Fruit fly (Drosophila melanogaster) whole organism, wandering third instar larva: Measurements from ENCODE around the gene CG5835.
A peak's percentile ranks its signal among the peaks of the same experiment; 100 is the strongest.

Experiments used
- Abd-B ChIP-seq: fragments of >200 bp; optimal IDR thresholded peaks from 2 replicates; lab custom pipeline; 2017; ENCODE audit warnings: missing biosample characterization, missing genetic modification characterization
- CG32264 ChIP-seq: fragments of 200-800 bp; sonication (Bioruptor generic); optimal IDR thresholded peaks from 2 replicates; lab custom pipeline; 2016; ENCODE audit warnings: missing biosample characterization, missing genetic modification characterization
- CG9705 ChIP-seq: fragments of 200-800 bp; sonication (Bioruptor generic); optimal IDR thresholded peaks from 2 replicates; lab custom pipeline; 2018; ENCODE audit warnings: missing biosample characterization, mild to moderate bottlenecking, missing genetic modification characterization
- CrebA ChIP-seq: fragments of 200-800 bp; sonication (Bioruptor generic); optimal IDR thresholded peaks from 2 replicates; lab custom pipeline; 2016; ENCODE audit warnings: missing biosample characterization, mild to moderate bottlenecking, missing genetic modification characterization, borderline replicate concordance
- Dfd ChIP-seq: fragments of >200 bp; optimal IDR thresholded peaks from 2 replicates; lab custom pipeline; 2017; ENCODE audit warnings: missing biosample characterization, missing genetic modification characterization
- Dif ChIP-seq: fragments of 200-275, 200-300 bp; sonication (Bioruptor generic); optimal IDR thresholded peaks from 2 replicates; lab custom pipeline; 2018; ENCODE audit warnings: missing biosample characterization, missing genetic modification characterization; ENCODE audit not compliant: partially characterized antibody
- GATAd ChIP-seq: sonication (Bioruptor generic); optimal IDR thresholded peaks from 2 replicates; lab custom pipeline; 2016; ENCODE audit warnings: missing biosample characterization, missing genetic modification characterization
- HLH106 ChIP-seq: fragments of 200-800 bp; optimal IDR thresholded peaks from 3 replicates; lab custom pipeline; 2019; ENCODE audit warnings: missing biosample characterization, mild to moderate bottlenecking, missing genetic modification characterization, moderate library complexity
- Hnf4 ChIP-seq: fragments of 200-800 bp; sonication (Bioruptor generic); optimal IDR thresholded peaks from 2 replicates; lab custom pipeline; 2016; ENCODE audit warnings: missing biosample characterization, mild to moderate bottlenecking, missing genetic modification characterization
- Hr78 ChIP-seq: fragments of >200 bp; optimal IDR thresholded peaks from 2 replicates; lab custom pipeline; 2017; ENCODE audit warnings: missing biosample characterization, missing genetic modification characterization
- Hr83 ChIP-seq: fragments of 200-300 bp; sonication (Bioruptor generic); optimal IDR thresholded peaks from 2 replicates; lab custom pipeline; 2016; ENCODE audit warnings: missing biosample characterization, mild to moderate bottlenecking, missing genetic modification characterization, moderate library complexity; ENCODE audit not compliant: poor library complexity, severe bottlenecking
- Jra ChIP-seq: sonication (Bioruptor generic); optimal IDR thresholded peaks from 2 replicates; lab custom pipeline; 2016; ENCODE audit warnings: missing biosample characterization, missing genetic modification characterization
- Mio ChIP-seq: sonication (Bioruptor generic); optimal IDR thresholded peaks from 2 replicates; lab custom pipeline; 2016; ENCODE audit warnings: missing biosample characterization, missing genetic modification characterization
- Myc ChIP-seq: fragments of >200 bp; optimal IDR thresholded peaks from 2 replicates; lab custom pipeline; 2017
- N ChIP-seq: fragments of >200 bp; optimal IDR thresholded peaks from 2 replicates; lab custom pipeline; 2018; ENCODE audit warnings: missing biosample characterization, missing external identifiers, missing genetic modification characterization
- OdsH ChIP-seq: fragments of 200-800 bp; sonication (Bioruptor generic); optimal IDR thresholded peaks from 2 replicates; lab custom pipeline; 2016; ENCODE audit warnings: missing biosample characterization, mild to moderate bottlenecking, missing genetic modification characterization
- Rel ChIP-seq, 2 experiments: fragments of 200-800 bp; sonication (Bioruptor generic) in 1 of 2; optimal IDR thresholded peaks; 2 replicates in 1 of 2; 3 replicates in 1 of 2; lab custom pipeline; 2016 to 2019; ENCODE audit warnings: mild to moderate bottlenecking in 2 of 2, missing biosample characterization in 2 of 2, missing genetic modification characterization in 2 of 2, moderate library complexity in 1 of 2
- Sp1 ChIP-seq: fragments of 200-800 bp; sonication (Bioruptor generic); optimal IDR thresholded peaks from 3 replicates; lab custom pipeline; 2019; ENCODE audit warnings: missing biosample characterization, mild to moderate bottlenecking, missing genetic modification characterization, moderate library complexity
- Vsx2 ChIP-seq: fragments of 200-300, 225-300 bp; sonication (Bioruptor generic); optimal IDR thresholded peaks from 2 replicates; lab custom pipeline; 2018; ENCODE audit warnings: missing biosample characterization, missing genetic modification characterization; ENCODE audit not compliant: partially characterized antibody
- br ChIP-seq: fragments of 200-800 bp; sonication (Bioruptor generic); optimal IDR thresholded peaks from 2 replicates; lab custom pipeline; 2016; ENCODE audit warnings: missing biosample characterization, missing genetic modification characterization
- brk ChIP-seq: fragments of 200-800 bp; sonication (Bioruptor generic); optimal IDR thresholded peaks from 2 replicates; lab custom pipeline; 2016; ENCODE audit warnings: missing biosample characterization, mild to moderate bottlenecking, missing genetic modification characterization
- dl ChIP-seq, 2 experiments: fragments of 175-275, 200-275 bp in 1 of 2; fragments of 200-275 bp in 1 of 2; sonication (Bioruptor generic); optimal IDR thresholded peaks; lab custom pipeline; 2018; ENCODE audit warnings: mild to moderate bottlenecking in 2 of 2, missing biosample characterization in 2 of 2, missing genetic modification characterization in 2 of 2, moderate library complexity in 2 of 2; ENCODE audit not compliant: partially characterized antibody in 2 of 2, insufficient read depth in 1 of 2
- dmrt93B ChIP-seq: fragments of 200-800 bp; sonication (Bioruptor generic); optimal IDR thresholded peaks from 2 replicates; lab custom pipeline; 2018; ENCODE audit warnings: missing biosample characterization, mild to moderate bottlenecking, missing genetic modification characterization
- dsf ChIP-seq: sonication (Bioruptor generic); optimal IDR thresholded peaks from 2 replicates; lab custom pipeline; 2016; ENCODE audit warnings: missing biosample characterization, missing genetic modification characterization, borderline replicate concordance
- ey ChIP-seq: fragments of 200-800 bp; sonication (Bioruptor generic); optimal IDR thresholded peaks from 2 replicates; lab custom pipeline; 2016; ENCODE audit warnings: missing biosample characterization, missing genetic modification characterization
- foxo ChIP-seq, 2 experiments: fragments of 200-800 bp; sonication (Bioruptor generic); optimal IDR thresholded peaks; 2 replicates in 1 of 2; 3 replicates in 1 of 2; lab custom pipeline; 2016 to 2017; ENCODE audit warnings: missing biosample characterization in 2 of 2, missing genetic modification characterization in 2 of 2
- fru ChIP-seq: fragments of 200-800 bp; sonication (Bioruptor generic); optimal IDR thresholded peaks from 3 replicates; lab custom pipeline; 2016; ENCODE audit warnings: missing biosample characterization, mild to moderate bottlenecking, missing genetic modification characterization
- h ChIP-seq: fragments of 200-800 bp; sonication (Bioruptor generic); optimal IDR thresholded peaks from 3 replicates; lab custom pipeline; 2016; ENCODE audit warnings: missing biosample characterization, mild to moderate bottlenecking, missing genetic modification characterization
- jim ChIP-seq: fragments of 175-275, 200-325 bp; sonication (Bioruptor generic); optimal IDR thresholded peaks from 2 replicates; lab custom pipeline; 2016; ENCODE audit warnings: missing biosample characterization, mild to moderate bottlenecking, missing genetic modification characterization
- lola ChIP-seq: fragments of >200 bp; optimal IDR thresholded peaks from 2 replicates; lab custom pipeline; 2017; ENCODE audit warnings: missing biosample characterization, missing genetic modification characterization
- pan ChIP-seq: fragments of >200 bp; optimal IDR thresholded peaks from 2 replicates; lab custom pipeline; 2017
- psq ChIP-seq: fragments of 200-800 bp; sonication (Bioruptor generic); optimal IDR thresholded peaks from 3 replicates; lab custom pipeline; 2017; ENCODE audit warnings: missing biosample characterization, mild to moderate bottlenecking, missing genetic modification characterization, moderate library complexity
- rgr ChIP-seq: fragments of 200-800 bp; sonication (Bioruptor generic); optimal IDR thresholded peaks from 3 replicates; lab custom pipeline; 2016; ENCODE audit warnings: missing biosample characterization, mild to moderate bottlenecking, missing genetic modification characterization
- sage ChIP-seq: fragments of 200-800 bp; sonication (Bioruptor generic); optimal IDR thresholded peaks from 2 replicates; lab custom pipeline; 2016; ENCODE audit warnings: missing biosample characterization, mild to moderate bottlenecking, missing genetic modification characterization
- sv ChIP-seq: fragments of 200-800 bp; sonication (Bioruptor generic); optimal IDR thresholded peaks from 3 replicates; lab custom pipeline; 2016; ENCODE audit warnings: missing biosample characterization, missing genetic modification characterization
- tai ChIP-seq: sonication (Bioruptor generic); optimal IDR thresholded peaks from 2 replicates; lab custom pipeline; 2016; ENCODE audit warnings: missing biosample characterization, missing genetic modification characterization
- usp ChIP-seq: fragments of >200 bp; optimal IDR thresholded peaks from 2 replicates; lab custom pipeline; 2017; ENCODE audit warnings: missing biosample characterization, missing genetic modification characterization
- woc ChIP-seq: sonication (Bioruptor generic); optimal IDR thresholded peaks from 2 replicates; lab custom pipeline; 2016; ENCODE audit warnings: missing biosample characterization, mild to moderate bottlenecking, missing genetic modification characterization

The CG5835 gene

dm6 chr3R:19113836-19114235, 39.6 kb downstream of the CG5835 start:
- TF ChIP-seq N (GFP tag; lab: Kevin White, UChicago) (no peak), Dif (GFP tag; lab: Kevin White, UChicago) (no peak), woc (peak; percentile 12), usp (GFP tag; lab: Kevin White, UChicago) (no peak), dsf (GFP tag; lab: Kevin White, UChicago) (no peak), foxo (GFP tag; optimal IDR thresholded peaks at IDR 0.05; lab: Kevin White, UChicago) (peak in 1 of 2 experiments; percentile 48), Hnf4 (GFP tag; lab: Kevin White, UChicago) (peak; percentile 25), Mio (GFP tag; lab: Kevin White, UChicago) (no peak), dmrt93B (GFP tag; lab: Kevin White, UChicago) (no peak), ey (peak; percentile 48), HLH106 (tag; lab: Kevin White, UChicago) (peak; percentile 13), pan (lab: Kevin White, UChicago) (no peak), CrebA (GFP tag; lab: Kevin White, UChicago) (no peak), lola (GFP tag; lab: Kevin White, UChicago) (no peak), Rel (GFP tag; optimal IDR thresholded peaks at IDR 0.05; lab: Kevin White, UChicago) (no peak), Rel (tag; optimal IDR thresholded peaks at IDR 0.05; lab: Kevin White, UChicago) (no peak), jim (GFP tag; lab: Kevin White, UChicago) (no peak), h (GFP tag; lab: Kevin White, UChicago) (peak; percentile 31), Hr83 (no peak), Jra (GFP tag; lab: Kevin White, UChicago) (no peak), CG9705 (GFP tag; lab: Kevin White, UChicago) (no peak), rgr (GFP tag; lab: Kevin White, UChicago) (peak; percentile 39), Abd-B (GFP tag; lab: Kevin White, UChicago) (no peak), Vsx2 (GFP tag; lab: Kevin White, UChicago) (no peak), sv (GFP tag; lab: Kevin White, UChicago) (no peak), dl (GFP tag; optimal IDR thresholded peaks at IDR 0.05; lab: Kevin White, UChicago; ENCODE audit: insufficient read depth in 1 of 2, partially characterized antibody in 2 of 2) (no peak), GATAd (GFP tag; lab: Kevin White, UChicago) (no peak), fru (GFP tag; lab: Kevin White, UChicago) (peak; percentile 53), Myc (lab: Kevin White, UChicago) (no peak), sage (no peak), br (GFP tag; lab: Kevin White, UChicago) (peak; percentile 57), Hr78 (GFP tag; lab: Kevin White, UChicago) (no peak), Dfd (GFP tag; lab: Kevin White, UChicago) (no peak), OdsH (GFP tag; lab: Kevin White, UChicago) (peak; percentile 25), CG32264 (GFP tag; lab: Kevin White, UChicago) (no peak), Sp1 (GFP tag; lab: Kevin White, UChicago) (no peak), psq (GFP tag; lab: Kevin White, UChicago) (no peak), tai (no peak), brk (no peak)
- TF ChIP-seq, all 38 proteins: peak for 10

- TF ChIP-seq tai (no peak), Myc (lab: Kevin White, UChicago) (no peak), OdsH (GFP tag; lab: Kevin White, UChicago) (no peak), fru (GFP tag; lab: Kevin White, UChicago) (no peak), lola (GFP tag; lab: Kevin White, UChicago) (no peak), sage (no peak), br (GFP tag; lab: Kevin White, UChicago) (no peak), h (GFP tag; lab: Kevin White, UChicago) (no peak), jim (GFP tag; lab: Kevin White, UChicago) (no peak), CrebA (GFP tag; lab: Kevin White, UChicago) (no peak), dl (GFP tag; optimal IDR thresholded peaks at IDR 0.05; lab: Kevin White, UChicago; ENCODE audit: insufficient read depth in 1 of 2, partially characterized antibody in 2 of 2) (no peak), dsf (GFP tag; lab: Kevin White, UChicago) (no peak)
Measured at dm6 chr3R:19112372-19112771, 41.1 kb downstream of the CG5835 start.
